Fruit fly (Drosophila melanogaster): ENCODE results near the gene CG14985.

CG14985 gene

dm6 chr3L:4025738-4026505 lies 22.6 kb downstream of the CG14985 start, which contains the start of gene CG11594 (continued):
- TF ChIP-seq ci (GFP tag; IDR thresholded peaks at IDR 0.05): peak; percentile 9; the same call in 1 of the 3 replicates
- TF ChIP-seq Fer2 (tag; optimal IDR thresholded peaks at IDR 0.05): peak; percentile 9
- no peak for TF ChIP-seq zen (tag; optimal IDR thresholded peaks at IDR 0.05)
- no peak for TF ChIP-seq E2f1 (GFP tag; IDR thresholded peaks at IDR 0.05)
- peak; percentile 39 for TF ChIP-seq CG6765 (GFP tag; optimal IDR thresholded peaks at IDR 0.05)
- peak; percentile 49 for TF ChIP-seq CG13296 (GFP tag; optimal IDR thresholded peaks at IDR 0.05)
- TF ChIP-seq lab (GFP tag; optimal IDR thresholded peaks at IDR 0.05): peak; percentile 76
- TF ChIP-seq pum (GFP tag; optimal IDR thresholded peaks at IDR 0.05): no peak
- TF ChIP-seq CG1832 (GFP tag; optimal IDR thresholded peaks at IDR 0.05): no peak
- TF ChIP-seq CG32532 (GFP tag; IDR thresholded peaks at IDR 0.05): peak; percentile 33; the same call in 1 of the 2 replicates
- peak; percentile 47; the same call in 1 of the 2 replicates for TF ChIP-seq CG14441 (GFP tag; IDR thresholded peaks at IDR 0.05)
- TF ChIP-seq Dp (GFP tag; optimal IDR thresholded peaks at IDR 0.05): no peak
- peak; percentile 50; the same call in 1 of the 2 replicates for TF ChIP-seq sob (GFP tag; IDR thresholded peaks at IDR 0.05)
- peak; percentile 39 for TF ChIP-seq fd3F (GFP tag; optimal IDR thresholded peaks at IDR 0.05)
- peak; percentile 33; the same call in 1 of the 2 replicates for TF ChIP-seq NFAT (GFP tag; IDR thresholded peaks at IDR 0.05)
- TF ChIP-seq zfh1 (GFP tag; IDR thresholded peaks at IDR 0.05): no peak
- peak; percentile 58 for TF ChIP-seq Rfx (GFP tag; IDR thresholded peaks at IDR 0.05)
- TF ChIP-seq CG14050 (GFP tag; IDR thresholded peaks at IDR 0.05): no peak
- peak; percentile 8 for TF ChIP-seq CG8924 (tag; optimal IDR thresholded peaks at IDR 0.05)
- peak; percentile 27 for TF ChIP-seq CG9727 (GFP tag; optimal IDR thresholded peaks at IDR 0.05)
- TF ChIP-seq CG9817 (tag; optimal IDR thresholded peaks at IDR 0.05): peak; percentile 48
- peak; percentile 44 for TF ChIP-seq schlank (tag; optimal IDR thresholded peaks at IDR 0.05)
- peak; percentile 30 for TF ChIP-seq CG17912 (GFP tag; optimal IDR thresholded peaks at IDR 0.05)
- no peak for TF ChIP-seq sc (optimal IDR thresholded peaks at IDR 0.05)
- TF ChIP-seq sc (GFP tag; optimal IDR thresholded peaks at IDR 0.05): no peak
- peak; percentile 29; the same call in 1 of the 3 replicates for TF ChIP-seq dysf (GFP tag; IDR thresholded peaks at IDR 0.05)
- TF ChIP-seq CG14014 (GFP tag; IDR thresholded peaks at IDR 0.05): peak; percentile 67; the same call in 1 of the 2 replicates
- TF ChIP-seq CG7556 (GFP tag; optimal IDR thresholded peaks at IDR 0.05): peak; percentile 12
- TF ChIP-seq chinmo (GFP tag; IDR thresholded peaks at IDR 0.05; ENCODE audit: partially characterized antibody): 0 out of 4 replicates have a peak, but pooled peaks have one; percentile 57
- TF ChIP-seq Hmr (GFP tag; optimal IDR thresholded peaks at IDR 0.05): peak; percentile 68
- peak; percentile 50 for TF ChIP-seq Meics (GFP tag; optimal IDR thresholded peaks at IDR 0.05)
- TF ChIP-seq CG6813 (GFP tag; optimal IDR thresholded peaks at IDR 0.05): peak; percentile 48
- peak; percentile 4; the same call in 1 of the 2 replicates for TF ChIP-seq amos (GFP tag; IDR thresholded peaks at IDR 0.05; ENCODE audit: partially characterized antibody)
- TF ChIP-seq cato (GFP tag; optimal IDR thresholded peaks at IDR 0.05; ENCODE audit: borderline replicate concordance): no peak
- peak; percentile 42 for TF ChIP-seq CG10209 (GFP tag; optimal IDR thresholded peaks at IDR 0.05)
- no peak for TF ChIP-seq zen2 (GFP tag; IDR thresholded peaks at IDR 0.05; ENCODE audit: partially characterized antibody)
- TF ChIP-seq NfI (GFP tag; optimal IDR thresholded peaks at IDR 0.05): peak; percentile 12
- no peak for TF ChIP-seq zfh2 (GFP tag; optimal IDR thresholded peaks at IDR 0.05)
- TF ChIP-seq CG8281 (tag; optimal IDR thresholded peaks at IDR 0.05): peak; percentile 19
- peak; percentile 32 for TF ChIP-seq CG12659 (GFP tag; optimal IDR thresholded peaks at IDR 0.05)
- peak; percentile 24 for TF ChIP-seq MTF-1 (GFP tag; optimal IDR thresholded peaks at IDR 0.05; ENCODE audit: borderline replicate concordance)
- peak; percentile 65 for TF ChIP-seq CG15514 (GFP tag; optimal IDR thresholded peaks at IDR 0.05)
- TF ChIP-seq tin (GFP tag; optimal IDR thresholded peaks at IDR 0.05): no peak
- peak; percentile 65 for TF ChIP-seq Atf6 (GFP tag; IDR thresholded peaks at IDR 0.05)
- TF ChIP-seq stc (GFP tag; IDR thresholded peaks at IDR 0.05): 0 out of 2 replicates have a peak, but pooled peaks have one; percentile 12
- peak; percentile 95 for TF ChIP-seq exex (tag; optimal IDR thresholded peaks at IDR 0.05)
- TF ChIP-seq CG3163 (GFP tag; optimal IDR thresholded peaks at IDR 0.05): peak; percentile 3
- no peak for TF ChIP-seq Med (GFP tag)

Data from whole organism, embryonic.